Worm (Caenorhabditis elegans) whole organism, dauer: Measurements from ENCODE around the gene chil-9.
"Not testable (repeated sequence)": the region's sequence is repeated elsewhere in the genome, so short reads cannot be mapped to it uniquely, and the experiment has no call there.

Experiments used
- unc-62 ChIP-seq: sonication (generic microtip); optimal IDR thresholded peaks from 2 replicates; lab custom pipeline; 2017; ENCODE audit warnings: missing biosample characterization, missing genetic modification reagents, missing genetic modification characterization

chil-9 gene

ce11 chrII:9845239-9845638 lies at the start of gene chil-9:
Gene chil-9, minus strand, starts transcription at chrII:9845339.
- TF ChIP-seq unc-62 (GFP tag; lab: Kevin White, UChicago), result no peak

ce11 chrII:9894435-9894834 lies 49.3 kb upstream of the chil-9 start, which contains the start of gene F26C11.1:
Gene F26C11.1, plus strand, starts transcription at chrII:9894735.
- TF ChIP-seq unc-62 (GFP tag; lab: Kevin White, UChicago), result no peak

ce11 chrII:9892409-9892808 lies 47.3 kb upstream of the chil-9 start, which contains the start of gene C08H9.16:
Gene C08H9.16, plus strand, starts transcription at chrII:9892778.
- no peak for TF ChIP-seq unc-62 (GFP tag; lab: Kevin White, UChicago)

ce11 chrII:9891823-9892222 lies 46.7 kb upstream of the chil-9 start:
- no peak for TF ChIP-seq unc-62 (GFP tag; lab: Kevin White, UChicago)

DNA sequence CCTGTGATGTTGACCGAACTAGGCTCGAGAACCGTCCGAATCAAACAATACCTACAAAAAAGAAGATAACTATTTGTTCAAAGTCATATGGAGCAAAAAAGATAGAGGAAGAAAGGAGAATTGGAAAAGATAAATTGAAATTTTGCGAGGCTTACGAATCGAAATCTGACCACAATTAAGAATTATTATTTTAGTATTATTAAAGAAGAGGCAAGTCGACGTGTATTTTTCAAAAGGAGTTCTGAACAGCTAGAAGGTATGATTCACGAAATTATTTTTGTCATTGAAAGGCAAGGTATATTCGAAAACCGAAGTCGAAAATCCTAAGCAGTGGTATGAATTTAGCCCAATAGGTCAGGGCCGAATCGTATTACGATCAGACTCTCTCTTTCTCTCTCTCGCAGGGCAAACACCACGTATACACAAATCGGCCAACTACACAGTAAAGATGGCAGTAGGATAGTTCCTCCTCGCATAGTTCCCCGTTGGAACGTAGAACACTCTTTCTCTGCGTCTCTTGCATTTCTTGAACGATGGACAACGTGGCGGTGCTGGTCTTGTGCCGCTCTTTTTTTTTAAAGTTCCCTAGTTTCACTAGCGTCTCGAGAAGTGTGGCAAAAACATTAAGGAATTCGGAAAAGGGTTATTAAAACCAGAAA lies 46.0 kb upstream of the chil-9 start, which contains the start of gene vgln-1:
vgln-1 (minus strand) TSS at position 51 of the 659 bp plus-strand sequence.
- no peak for TF ChIP-seq unc-62 (GFP tag; lab: Kevin White, UChicago)

DNA sequence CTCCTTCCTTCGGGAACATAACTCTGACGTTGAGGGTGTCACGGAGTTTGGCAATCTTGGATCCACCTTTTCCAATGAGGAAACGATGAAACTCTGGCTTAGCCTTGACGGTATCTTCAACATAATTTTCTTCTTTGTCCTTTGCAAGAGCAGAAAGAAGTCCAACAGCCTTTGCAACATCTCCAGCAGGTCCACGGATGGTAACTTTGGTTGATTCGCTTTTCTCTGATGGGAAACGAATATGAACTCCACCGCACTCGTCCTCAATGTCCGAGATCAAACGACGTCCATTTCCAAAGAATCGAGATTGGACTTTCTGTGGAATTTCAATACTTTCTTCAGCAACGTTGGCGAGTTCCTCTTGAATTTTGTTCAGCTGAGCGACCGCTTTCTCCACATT lies 43.4 kb upstream of the chil-9 start:
- TF ChIP-seq unc-62 (GFP tag; lab: Kevin White, UChicago), result no peak

DNA sequence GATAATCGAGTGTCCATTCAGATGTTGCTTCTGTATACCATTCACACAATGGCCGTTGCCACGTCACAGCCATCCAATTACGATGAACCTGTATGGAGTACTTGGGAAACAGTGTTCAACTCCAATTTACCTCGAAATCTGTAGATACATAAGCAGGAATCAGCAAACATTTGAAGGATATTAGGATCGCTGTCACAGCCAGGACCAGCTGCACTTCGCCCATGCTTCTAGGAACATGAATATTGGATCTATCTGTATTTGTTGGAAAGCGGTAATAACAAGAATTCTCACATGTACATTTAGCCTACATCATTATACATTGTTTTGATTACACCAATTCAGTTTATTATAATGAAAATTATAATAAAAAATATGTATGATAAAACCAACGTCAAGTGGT lies 41.1 kb upstream of the chil-9 start, which contains the start of gene algn-8:
algn-8 (minus strand) TSS at position 227 of the 400 bp plus-strand sequence.
- TF ChIP-seq unc-62 (GFP tag; lab: Kevin White, UChicago), result no peak

DNA sequence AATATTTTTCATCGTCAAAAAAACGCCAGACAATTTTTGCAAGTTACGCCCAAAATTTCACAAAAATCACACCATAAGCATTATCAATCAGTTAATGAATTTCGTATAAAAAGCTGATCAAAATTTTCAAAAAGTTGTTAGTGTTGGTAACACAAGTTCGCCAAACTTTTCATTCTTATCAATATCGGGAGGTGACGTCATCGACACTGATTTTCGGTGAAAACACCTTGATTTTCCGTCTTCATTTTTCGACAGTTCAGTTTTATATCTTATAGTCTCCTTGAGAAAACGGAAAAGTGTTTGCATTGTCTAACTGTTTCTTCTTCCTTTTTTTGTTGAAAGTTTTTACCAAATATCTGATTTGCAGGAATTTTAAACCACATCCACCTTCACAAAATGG lies 35.7 kb upstream of the chil-9 start, which contains the start of gene C08H9.15:
C08H9.15 (plus strand) TSS at position 368 of the 400 bp plus-strand sequence.
- TF ChIP-seq unc-62 (GFP tag; lab: Kevin White, UChicago), result no peak

DNA sequence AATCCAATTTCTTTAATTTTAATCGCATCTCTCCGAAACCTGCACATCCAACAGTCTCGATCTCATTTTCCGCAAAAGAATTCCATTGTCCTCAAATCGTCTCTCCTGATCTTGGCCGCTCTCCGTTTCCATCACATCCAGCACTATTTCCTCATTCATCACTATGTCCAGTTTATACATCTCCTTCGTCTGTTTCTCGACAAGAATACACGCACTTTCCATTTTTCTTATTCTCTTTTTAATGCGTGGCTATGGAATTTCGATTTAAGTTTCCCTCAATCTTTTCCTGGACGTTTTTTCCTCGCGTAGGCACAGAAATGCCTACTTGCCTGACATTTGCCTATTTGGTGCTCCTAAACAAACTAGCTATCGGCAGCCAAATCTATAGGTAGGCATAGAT lies 34.7 kb upstream of the chil-9 start:
- no peak for TF ChIP-seq unc-62 (GFP tag; lab: Kevin White, UChicago)

- no peak for TF ChIP-seq unc-62 (GFP tag; lab: Kevin White, UChicago)
Measured at ce11 chrII:9874508-9875229, 29.5 kb upstream of the chil-9 start, which contains the start of the genes chil-2 and ctsa-3.2. Gene chil-2, minus strand, starts transcription at chrII:9874608. Gene ctsa-3.2, plus strand, starts transcription at chrII:9875179.

DNA sequence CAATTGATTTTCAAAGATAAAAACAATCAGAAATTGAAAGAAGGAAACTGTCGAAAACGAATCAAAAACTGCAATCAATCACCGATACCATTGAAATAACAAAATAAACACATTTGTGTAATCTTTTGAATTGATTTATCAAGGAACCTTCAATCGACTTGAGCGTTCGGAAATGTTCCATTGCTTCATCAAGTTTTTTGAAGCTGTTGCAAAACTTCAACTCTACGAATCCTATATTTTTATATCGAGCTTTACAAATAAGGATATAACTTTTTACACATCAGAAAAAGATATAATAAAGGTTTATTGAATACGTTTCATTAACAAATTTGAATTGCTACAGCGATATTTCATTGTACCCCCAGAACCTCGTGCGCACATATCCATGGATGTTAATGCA lies 27.8 kb upstream of the chil-9 start, which contains the start of gene chil-8:
chil-8 (minus strand) TSS at position 101 of the 400 bp plus-strand sequence.
- TF ChIP-seq unc-62 (GFP tag; lab: Kevin White, UChicago), result no peak

DNA sequence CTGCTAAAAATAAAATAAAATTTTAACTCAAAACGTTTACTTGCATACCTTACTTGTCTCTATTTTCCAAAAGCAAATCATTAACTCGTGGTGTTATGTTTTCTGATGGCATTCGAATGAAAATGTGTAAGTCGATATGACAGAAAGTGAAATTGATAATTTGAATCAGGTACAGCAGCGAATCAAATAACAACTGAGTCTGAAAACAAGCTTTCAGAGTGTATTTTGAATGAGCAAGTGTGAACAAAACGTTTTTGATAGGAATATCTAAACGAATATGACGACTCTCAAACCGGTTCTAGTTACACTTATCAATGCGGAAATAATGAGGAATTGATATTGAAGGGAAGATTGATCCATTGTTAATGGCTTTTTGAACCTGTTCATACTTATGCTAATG lies 25.9 kb upstream of the chil-9 start, which contains the start of gene chil-7:
chil-7 (minus strand) TSS at position 112 of the 400 bp plus-strand sequence.
- TF ChIP-seq unc-62 (GFP tag; lab: Kevin White, UChicago), result no peak

DNA sequence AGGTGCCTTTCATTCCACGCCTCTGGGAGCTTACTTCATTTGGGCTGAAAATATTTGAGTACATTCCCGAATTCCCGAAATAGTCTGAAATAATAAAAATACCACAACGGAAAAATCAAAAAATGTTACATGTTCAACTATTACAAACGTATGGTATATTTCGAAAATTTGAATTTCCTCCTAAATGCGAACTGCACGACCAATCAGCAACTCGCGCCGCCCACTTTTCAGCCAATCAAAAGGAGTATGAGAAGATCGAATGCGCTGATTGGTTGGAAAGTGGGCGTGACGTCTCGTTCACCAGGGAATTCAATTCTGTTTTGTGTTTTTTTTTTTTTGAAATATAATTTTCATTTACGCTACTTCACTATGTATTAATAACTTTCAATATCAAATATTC lies 23.6 kb upstream of the chil-9 start, which contains the start of gene old-1:
old-1 (minus strand) TSS at position 50 of the 400 bp plus-strand sequence.
- TF ChIP-seq unc-62 (GFP tag; lab: Kevin White, UChicago), result no peak

DNA sequence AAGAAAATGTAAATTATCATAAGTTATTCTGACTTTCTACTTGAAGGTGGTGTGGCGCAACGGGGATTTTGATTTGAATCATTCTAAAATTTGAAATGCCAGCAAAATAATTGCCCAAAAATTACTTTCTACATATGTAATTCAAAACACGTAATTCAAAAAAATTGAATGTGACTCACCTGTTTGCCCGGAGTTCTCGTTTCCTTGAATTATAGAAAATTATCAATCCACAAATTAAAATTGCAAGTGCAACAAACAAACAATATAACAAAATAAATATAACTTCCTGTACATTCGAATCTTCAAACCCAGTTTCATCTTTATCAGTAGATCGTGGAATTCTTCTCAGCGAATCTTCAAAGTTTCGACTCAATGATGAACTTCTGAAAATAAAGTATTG lies 23.1 kb upstream of the chil-9 start:
- no peak for TF ChIP-seq unc-62 (GFP tag; lab: Kevin White, UChicago)

DNA sequence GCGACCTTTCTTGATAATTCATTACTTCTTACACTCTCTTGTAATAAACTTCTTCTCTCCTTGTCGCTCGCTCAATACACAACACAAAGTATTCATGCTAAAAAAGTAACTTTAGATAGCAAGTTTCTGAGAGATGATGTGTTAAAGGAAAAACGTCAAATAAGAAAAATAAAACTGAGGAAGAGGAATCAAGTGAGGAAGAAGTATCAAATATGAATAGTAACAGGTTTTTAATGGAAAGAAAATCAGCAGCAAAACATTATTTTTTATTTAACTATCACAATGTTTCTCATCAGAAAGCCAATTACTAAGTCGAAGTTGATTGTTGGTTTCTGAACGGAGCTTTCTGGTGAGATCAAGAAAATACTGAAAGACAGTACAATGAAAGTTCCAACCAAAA lies 21.2 kb upstream of the chil-9 start, which contains the start of gene chil-1:
chil-1 (minus strand) TSS at position 101 of the 400 bp plus-strand sequence.
- not testable (repeated sequence) for TF ChIP-seq unc-62 (GFP tag; lab: Kevin White, UChicago)

DNA sequence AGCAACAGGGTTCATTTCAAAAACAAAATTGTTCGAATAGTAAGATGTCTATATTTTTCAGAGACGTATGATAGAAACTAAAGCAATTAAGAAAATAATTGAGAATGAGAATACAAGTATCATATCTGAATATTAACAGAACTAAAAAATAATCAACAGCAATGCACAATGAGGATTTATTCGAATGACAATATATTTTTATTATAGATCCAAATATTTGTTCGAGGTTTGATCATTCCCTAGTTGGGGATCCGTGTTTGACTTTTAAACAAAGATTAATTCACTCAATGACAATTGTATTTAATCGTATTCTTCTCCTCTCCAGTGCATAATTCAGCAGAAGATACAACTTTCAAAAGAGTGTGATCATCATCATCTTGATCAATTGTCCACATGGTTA lies 17.0 kb upstream of the chil-9 start, which contains the start of gene C08H9.18:
C08H9.18 (minus strand) TSS at position 101 of the 400 bp plus-strand sequence.
- TF ChIP-seq unc-62 (GFP tag; lab: Kevin White, UChicago), result no peak
